Fruit fly (Drosophila melanogaster) Kc167 (cell line): ENCODE results near the gene CG33090.

ENCODE experiments used
- h ChIP-seq: fragments of >200 bp; optimal IDR thresholded peaks from 3 replicates; lab custom pipeline; 2018; ENCODE audit warnings: missing external identifiers
- insv ChIP-seq: fragments of >200 bp; optimal IDR thresholded peaks from 3 replicates; lab custom pipeline; 2018; ENCODE audit warnings: missing external identifiers
- psq ChIP-seq: fragments of >200 bp; optimal IDR thresholded peaks from 2 replicates; lab custom pipeline; 2017; ENCODE audit warnings: missing external identifiers
- ttk ChIP-seq: sonication (Bioruptor generic); optimal IDR thresholded peaks from 2 replicates; lab custom pipeline; 2017; ENCODE audit warnings: missing external identifiers

dm6 chr2L:14336311-14336836 lies 2.4 kb downstream of the CG33090 start:
- no peak for TF ChIP-seq psq
- no peak for TF ChIP-seq insv (lab: Kevin White, UChicago)
- no peak for TF ChIP-seq h (lab: Kevin White, UChicago)
- TF ChIP-seq ttk (lab: Kevin White, UChicago) = no peak
